Worm (Caenorhabditis elegans) whole organism, midembryonic: Measurements from ENCODE around the gene ilkp-1.

Experiments used
- T22C8.4 ChIP-seq: fragments of 200-800 bp; sonication (Bioruptor generic); IDR thresholded peaks from 2 replicates; pipeline ENCODE4 v1.3.6; 2022; ENCODE audit warnings: missing genetic modification characterization, missing compliant biosample characterization
- flt-1 ChIP-seq: fragments of 200-800 bp; sonication (Bioruptor generic); IDR thresholded peaks from 2 replicates; pipeline ENCODE4 v1.3.6; 2022; ENCODE audit warnings: missing genetic modification characterization, missing compliant biosample characterization
- klf-2 ChIP-seq: fragments of 200-800 bp; sonication (Bioruptor generic); conservative IDR thresholded peaks from 2 replicates; pipeline ENCODE4 v1.3.6; 2022; ENCODE audit warnings: missing genetic modification reagents, missing genetic modification characterization, missing compliant biosample characterization
- ztf-29 ChIP-seq: fragments of 200-800 bp; sonication (Bioruptor generic); IDR thresholded peaks from 2 replicates; pipeline ENCODE4 v1.3.6; 2022; ENCODE audit warnings: missing genetic modification reagents, missing genetic modification characterization, missing compliant biosample characterization

DNA sequence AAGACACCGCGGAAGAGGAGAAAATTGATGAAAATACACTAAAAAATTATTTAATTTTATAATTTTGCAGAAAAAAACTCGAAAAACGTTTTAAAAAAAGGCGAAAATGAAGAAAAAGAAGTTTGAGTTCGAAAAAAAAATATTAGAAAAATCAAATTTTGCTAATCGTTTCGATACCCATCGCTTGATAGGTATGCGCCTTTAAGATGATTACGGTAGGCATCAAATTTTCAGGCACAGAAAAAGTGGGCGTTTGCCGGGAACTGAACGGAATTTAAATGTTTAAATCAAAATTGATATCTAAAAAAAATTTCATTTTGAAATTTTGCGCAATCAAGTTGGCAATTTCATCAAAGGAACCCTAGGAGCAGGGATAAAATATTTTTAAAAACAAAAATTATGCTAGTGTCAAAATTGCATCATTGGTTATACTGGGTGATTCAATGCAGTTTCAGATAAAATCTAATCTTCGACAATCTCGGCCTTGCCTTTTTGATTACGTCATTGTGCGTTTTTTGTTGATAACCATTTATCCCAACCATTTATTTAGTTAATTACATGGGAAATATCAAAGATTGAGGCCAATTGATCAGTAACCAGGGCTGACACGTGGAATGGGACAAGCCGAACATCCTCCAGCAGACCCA is 6.4 kb upstream of the ilkp-1 start:
- TF ChIP-seq flt-1 (GFP tag; lab: Robert Waterston, UW) = no peak
- TF ChIP-seq ztf-29 (GFP tag; lab: Robert Waterston, UW) = no peak
- TF ChIP-seq klf-2 (GFP tag; lab: Robert Waterston, UW) = no peak
- TF ChIP-seq T22C8.4 (GFP tag; lab: Robert Waterston, UW) = no peak
